Fruit fly (Drosophila melanogaster): ENCODE results near the gene CG46394.

The CG46394 gene

dm6 chr3L:11586794-11587462, 13.2 kb upstream of the CG46394 start (continued):
- TF ChIP-seq CG11504 (tag; optimal IDR thresholded peaks at IDR 0.05): no peak
- TF ChIP-seq Fer2 (tag; optimal IDR thresholded peaks at IDR 0.05): no peak
- TF ChIP-seq her (GFP tag; optimal IDR thresholded peaks at IDR 0.05): no peak
- no peak for TF ChIP-seq CG11560 (tag; IDR thresholded peaks at IDR 0.05)
- peak; percentile 14 for TF ChIP-seq chn (GFP tag; optimal IDR thresholded peaks at IDR 0.05)
- TF ChIP-seq nmo (GFP tag; optimal IDR thresholded peaks at IDR 0.05): no peak
- TF ChIP-seq ase (GFP tag; IDR thresholded peaks at IDR 0.05): no peak
- TF ChIP-seq peb (GFP tag; IDR thresholded peaks at IDR 0.05): peak; percentile 46; the same call in 1 of the 2 replicates
- no peak for TF ChIP-seq seq (GFP tag; IDR thresholded peaks at IDR 0.05)
- TF ChIP-seq CG17359 (tag; optimal IDR thresholded peaks at IDR 0.05): no peak
- no peak for TF ChIP-seq CG17328 (GFP tag; IDR thresholded peaks at IDR 0.05)
- no peak for TF ChIP-seq luna (GFP tag; optimal IDR thresholded peaks at IDR 0.05)
- TF ChIP-seq Camta (GFP tag; optimal IDR thresholded peaks at IDR 0.05): no peak
- no peak for TF ChIP-seq CG13775 (GFP tag; optimal IDR thresholded peaks at IDR 0.05)
- no peak for TF ChIP-seq danr (GFP tag; IDR thresholded peaks at IDR 0.05)
- no peak for TF ChIP-seq Atf3 (GFP tag; optimal IDR thresholded peaks at IDR 0.05)
- TF ChIP-seq Dip3 (GFP tag; optimal IDR thresholded peaks at IDR 0.05): no peak
- TF ChIP-seq sima (GFP tag; optimal IDR thresholded peaks at IDR 0.05): no peak
- TF ChIP-seq oc (tag; optimal IDR thresholded peaks at IDR 0.05): peak; percentile 38
- no peak for TF ChIP-seq pfk (GFP tag; optimal IDR thresholded peaks at IDR 0.05)
- TF ChIP-seq Lhr (GFP tag; optimal IDR thresholded peaks at IDR 0.05): no peak
- TF ChIP-seq CG3407 (GFP tag; optimal IDR thresholded peaks at IDR 0.05): no peak
- 0 out of 2 replicates have a peak, but pooled peaks have one; percentile 21 for TF ChIP-seq inv (GFP tag; IDR thresholded peaks at IDR 0.05; ENCODE audit: partially characterized antibody)
- TF ChIP-seq CG10147 (GFP tag; optimal IDR thresholded peaks at IDR 0.05): no peak
- TF ChIP-seq CG17612 (GFP tag; IDR thresholded peaks at IDR 0.05): no peak
- TF ChIP-seq CG8944 (GFP tag; optimal IDR thresholded peaks at IDR 0.05): no peak
- no peak for TF ChIP-seq lola (GFP tag; optimal IDR thresholded peaks at IDR 0.05)
- TF ChIP-seq CG31388 (GFP tag; optimal IDR thresholded peaks at IDR 0.05): no peak
- peak; percentile 44; the same call in 1 of the 2 replicates for TF ChIP-seq CG13287 (GFP tag; IDR thresholded peaks at IDR 0.05; ENCODE audit: partially characterized antibody)
- TF ChIP-seq zf30C (GFP tag; optimal IDR thresholded peaks at IDR 0.05): no peak
- TF ChIP-seq gcm2 (GFP tag; optimal IDR thresholded peaks at IDR 0.05): no peak
- TF ChIP-seq hth (optimal IDR thresholded peaks at IDR 0.05): no peak
- TF ChIP-seq Med (GFP tag): peak; percentile 78
- no peak for TF ChIP-seq CG1602 (GFP tag; optimal IDR thresholded peaks at IDR 0.05)
- TF ChIP-seq fru (optimal IDR thresholded peaks at IDR 0.05): no peak
- no peak for TF ChIP-seq Ets65A (GFP tag)
- TF ChIP-seq jigr1 (GFP tag; IDR thresholded peaks at IDR 0.05): no peak
- no peak for TF ChIP-seq hbn (GFP tag; IDR thresholded peaks at IDR 0.05; ENCODE audit: partially characterized antibody)
- no peak for TF ChIP-seq fu2 (GFP tag; optimal IDR thresholded peaks at IDR 0.05)
- TF ChIP-seq fd96Cb (tag; optimal IDR thresholded peaks at IDR 0.05): no peak
- TF ChIP-seq H15 (GFP tag; IDR thresholded peaks at IDR 0.05): no peak
- TF ChIP-seq croc (GFP tag; conservative IDR thresholded peaks at IDR 0.05): no peak
- TF ChIP-seq CG1233 (GFP tag; optimal IDR thresholded peaks at IDR 0.05): no peak
- no peak for TF ChIP-seq ro (GFP tag; IDR thresholded peaks at IDR 0.05)
- no peak for TF ChIP-seq usp (GFP tag; optimal IDR thresholded peaks at IDR 0.05)
- no peak for TF ChIP-seq HmgD (GFP tag; optimal IDR thresholded peaks at IDR 0.05)
- TF ChIP-seq CG31365 (tag; optimal IDR thresholded peaks at IDR 0.05): no peak
- 0 out of 2 replicates have a peak, but pooled peaks have one; percentile 4 for TF ChIP-seq CG9215 (GFP tag; IDR thresholded peaks at IDR 0.05)
- no peak for TF ChIP-seq ara (GFP tag; IDR thresholded peaks at IDR 0.05)
- TF ChIP-seq lmd (GFP tag; IDR thresholded peaks at IDR 0.05): no peak
- no peak for TF ChIP-seq crp (GFP tag; optimal IDR thresholded peaks at IDR 0.05)

Measured in whole organism, embryonic.